Fruit fly (Drosophila melanogaster) whole organism, adult: ENCODE results near the gene scyl.
A peak's percentile ranks its signal among the peaks of the same experiment; 100 is the strongest.

Source experiments
- CG11617 ChIP-seq: fragments of 200-800 bp; sonication (Bioruptor generic); optimal IDR thresholded peaks from 2 replicates; lab custom pipeline; 2017; ENCODE audit warnings: mild to moderate bottlenecking, missing biosample characterization, missing genetic modification reagents, missing genetic modification characterization
- CG12768 ChIP-seq: fragments of 200-800 bp; sonication (Bioruptor generic); optimal IDR thresholded peaks from 2 replicates; lab custom pipeline; 2017; ENCODE audit warnings: missing biosample characterization, missing genetic modification characterization, mild to moderate bottlenecking, moderate library complexity, missing genetic modification reagents
- CG14711 ChIP-seq: fragments of 200-800 bp; sonication (Bioruptor generic); optimal IDR thresholded peaks from 2 replicates; lab custom pipeline; 2018; ENCODE audit warnings: missing biosample characterization, mild to moderate bottlenecking, missing genetic modification characterization, moderate library complexity
- CG1620 ChIP-seq: fragments of 200-800 bp; sonication (Bioruptor generic); optimal IDR thresholded peaks from 2 replicates; lab custom pipeline; 2016; ENCODE audit warnings: missing biosample characterization, missing genetic modification characterization
- CG33017 ChIP-seq: fragments of 200-800 bp; sonication (Bioruptor generic); optimal IDR thresholded peaks from 2 replicates; lab custom pipeline; 2018; ENCODE audit warnings: missing biosample characterization, mild to moderate bottlenecking, missing genetic modification characterization, moderate library complexity
- CG5204 ChIP-seq: fragments of 200-800 bp; sonication (Bioruptor generic); optimal IDR thresholded peaks from 2 replicates; lab custom pipeline; 2016; ENCODE audit warnings: missing biosample characterization, missing genetic modification characterization
- CG7045 ChIP-seq: fragments of 200-800 bp; sonication (Bioruptor generic); optimal IDR thresholded peaks from 2 replicates; lab custom pipeline; 2017; ENCODE audit warnings: missing biosample characterization, mild to moderate bottlenecking, missing genetic modification characterization
- CG7101 ChIP-seq: fragments of 200-800 bp; sonication (Bioruptor generic); optimal IDR thresholded peaks from 2 replicates; lab custom pipeline; 2018; ENCODE audit warnings: missing biosample characterization, mild to moderate bottlenecking, missing genetic modification characterization, moderate library complexity
- Clk ChIP-seq: fragments of 200-800 bp; sonication (Bioruptor generic); optimal IDR thresholded peaks from 2 replicates; lab custom pipeline; 2017; ENCODE audit warnings: missing biosample characterization, missing genetic modification characterization
- Crg-1 ChIP-seq: fragments of 200-800 bp; sonication (Bioruptor generic); optimal IDR thresholded peaks from 2 replicates; lab custom pipeline; 2016; ENCODE audit warnings: missing biosample characterization, missing genetic modification characterization
- Hr96 ChIP-seq: fragments of 200-800 bp; sonication (Bioruptor generic); optimal IDR thresholded peaks from 2 replicates; lab custom pipeline; 2016; ENCODE audit warnings: missing biosample characterization, missing genetic modification characterization
- Mnt ChIP-seq: fragments of 200-800 bp; sonication (Bioruptor generic); optimal IDR thresholded peaks from 2 replicates; lab custom pipeline; 2016; ENCODE audit warnings: missing biosample characterization, mild to moderate bottlenecking, missing genetic modification characterization
- bab1 ChIP-seq: fragments of 200-800 bp; sonication (Bioruptor generic); optimal IDR thresholded peaks from 3 replicates; lab custom pipeline; 2019; ENCODE audit warnings: missing biosample characterization, mild to moderate bottlenecking, missing genetic modification characterization, moderate library complexity
- cic ChIP-seq: fragments of 200-800 bp; sonication (Bioruptor generic); optimal IDR thresholded peaks from 2 replicates; lab custom pipeline; 2017; ENCODE audit warnings: missing biosample characterization, mild to moderate bottlenecking, missing genetic modification characterization, moderate library complexity
- cnc ChIP-seq, 2 experiments: fragments of >200 bp; optimal IDR thresholded peaks; 2 replicates each; lab custom pipeline; 2017
- kay ChIP-seq: fragments of 200-800 bp; sonication (Bioruptor generic); peaks from one replicate; lab custom pipeline; 2016; ENCODE audit warnings: missing biosample characterization, missing genetic modification characterization, borderline replicate concordance
- ovo ChIP-seq: fragments of 200-800 bp; sonication (Bioruptor generic); optimal IDR thresholded peaks from 2 replicates; lab custom pipeline; 2016; ENCODE audit warnings: missing biosample characterization, missing genetic modification characterization
- pad ChIP-seq: fragments of 200-800 bp; sonication (Bioruptor generic); optimal IDR thresholded peaks from 3 replicates; lab custom pipeline; 2017; ENCODE audit warnings: missing biosample characterization, missing genetic modification characterization, mild to moderate bottlenecking, moderate library complexity, missing genetic modification reagents
- tj ChIP-seq: fragments of 200-800 bp; sonication (Bioruptor generic); optimal IDR thresholded peaks from 3 replicates; lab custom pipeline; 2017; ENCODE audit warnings: missing biosample characterization, mild to moderate bottlenecking, missing genetic modification characterization, moderate library complexity
- toe ChIP-seq: fragments of 200-800 bp; sonication (Bioruptor generic); optimal IDR thresholded peaks from 2 replicates; lab custom pipeline; 2016; ENCODE audit warnings: missing biosample characterization, missing genetic modification characterization

The scyl gene

dm6 chr3L:11247370-11248255, 4.5 kb upstream of the scyl start:
- peak; percentile 29 for TF ChIP-seq pad (GFP tag; lab: Kevin White, UChicago)
- TF ChIP-seq toe (GFP tag; lab: Kevin White, UChicago), result no peak
- no peak for TF ChIP-seq CG14711
- TF ChIP-seq CG7045 (GFP tag; lab: Kevin White, UChicago), result peak; percentile 39
- peak; percentile 33 for TF ChIP-seq CG1620 (GFP tag; lab: Kevin White, UChicago)
- peak; percentile 64 for TF ChIP-seq bab1 (GFP tag; lab: Kevin White, UChicago)
- TF ChIP-seq kay (GFP tag; lab: Kevin White, UChicago), result peak; percentile 80
- TF ChIP-seq CG5204 (GFP tag; lab: Kevin White, UChicago), result no peak
- TF ChIP-seq CG12768, result peak; percentile 71
- peak; percentile 34 for TF ChIP-seq ovo (GFP tag; lab: Kevin White, UChicago)
- peak; percentile 24 for TF ChIP-seq CG11617 (GFP tag; lab: Kevin White, UChicago)
- peak; percentile 79 for TF ChIP-seq cic
- TF ChIP-seq Clk (GFP tag; lab: Kevin White, UChicago), result no peak
- TF ChIP-seq Crg-1, result peak; percentile 41
- peak; percentile 29 for TF ChIP-seq CG7101 (tag; lab: Kevin White, UChicago)
- peak; percentile 23 for TF ChIP-seq Mnt (GFP tag; lab: Kevin White, UChicago)
- TF ChIP-seq tj (GFP tag; lab: Kevin White, UChicago), result peak; percentile 74
- TF ChIP-seq CG33017 (tag; lab: Kevin White, UChicago), result peak; percentile 36
- TF ChIP-seq cnc (optimal IDR thresholded peaks at IDR 0.05; lab: Kevin White, UChicago), result no peak
- TF ChIP-seq Hr96 (GFP tag; lab: Kevin White, UChicago), result no peak

- TF ChIP-seq cic (no peak), CG7045 (GFP tag; lab: Kevin White, UChicago) (peak; percentile 34), Mnt (GFP tag; lab: Kevin White, UChicago) (no peak), tj (GFP tag; lab: Kevin White, UChicago) (peak; percentile 19), Clk (GFP tag; lab: Kevin White, UChicago) (no peak), bab1 (GFP tag; lab: Kevin White, UChicago) (peak; percentile 6)
These were observed 3.8 kb upstream of the scyl start for dm6 chr3L:11248303-11248702.

- TF ChIP-seq CG11617 (GFP tag; lab: Kevin White, UChicago) (peak; percentile 8), tj (GFP tag; lab: Kevin White, UChicago) (peak; percentile 47), cnc (optimal IDR thresholded peaks at IDR 0.05; lab: Kevin White, UChicago) (no peak), CG5204 (GFP tag; lab: Kevin White, UChicago) (peak; percentile 2), kay (GFP tag; lab: Kevin White, UChicago) (no peak), Crg-1 (peak; percentile 23)
These were observed 464 bp downstream of the scyl start for dm6 chr3L:11252424-11253118.

dm6 chr3L:11253140-11253539, 1.0 kb downstream of the scyl start:
- TF ChIP-seq CG12768 (no peak), ovo (GFP tag; lab: Kevin White, UChicago) (no peak), CG33017 (tag; lab: Kevin White, UChicago) (no peak), Mnt (GFP tag; lab: Kevin White, UChicago) (no peak), Clk (GFP tag; lab: Kevin White, UChicago) (no peak), Crg-1 (no peak), toe (GFP tag; lab: Kevin White, UChicago) (no peak), CG7101 (tag; lab: Kevin White, UChicago) (no peak), CG1620 (GFP tag; lab: Kevin White, UChicago) (no peak), CG11617 (GFP tag; lab: Kevin White, UChicago) (no peak), Hr96 (GFP tag; lab: Kevin White, UChicago) (no peak), bab1 (GFP tag; lab: Kevin White, UChicago) (no peak), cic (no peak), CG14711 (no peak)

dm6 chr3L:11253690-11254243, 1.7 kb downstream of the scyl start:
- TF ChIP-seq CG12768 (no peak), CG33017 (tag; lab: Kevin White, UChicago) (no peak), CG1620 (GFP tag; lab: Kevin White, UChicago) (no peak), tj (GFP tag; lab: Kevin White, UChicago) (peak; percentile 27), CG14711 (no peak), CG7045 (GFP tag; lab: Kevin White, UChicago) (no peak), cic (peak; percentile 5)
